Worm (Caenorhabditis elegans) whole organism, late embryonic: Measurements from ENCODE around the gene slc-9B.1.

Experiments
- ceh-31 ChIP-seq: sonication (generic microtip); optimal IDR thresholded peaks from 2 replicates; lab custom pipeline; 2016; ENCODE audit warnings: missing genetic modification characterization, missing compliant biosample characterization
- ceh-6 ChIP-seq: fragments of 200-800 bp; sonication (Bioruptor generic); optimal IDR thresholded peaks from 2 replicates; lab custom pipeline; 2018; ENCODE audit warnings: mild to moderate bottlenecking, missing genetic modification characterization, missing compliant biosample characterization
- che-1 ChIP-seq: sonication (generic microtip); optimal IDR thresholded peaks from 2 replicates; lab custom pipeline; 2016; ENCODE audit warnings: mild to moderate bottlenecking, missing genetic modification characterization, missing compliant biosample characterization
- elt-2 ChIP-seq: sonication (generic microtip); optimal IDR thresholded peaks from 2 replicates; lab custom pipeline; 2016; ENCODE audit warnings: missing genetic modification reagents, missing genetic modification characterization, missing compliant biosample characterization
- fkh-6 ChIP-seq: sonication (generic microtip); optimal IDR thresholded peaks from 2 replicates; lab custom pipeline; 2016; ENCODE audit warnings: missing genetic modification characterization, missing compliant biosample characterization
- lim-6 ChIP-seq: sonication (generic microtip); optimal IDR thresholded peaks from 2 replicates; lab custom pipeline; 2016; ENCODE audit warnings: missing genetic modification characterization, missing compliant biosample characterization
- nhr-11 ChIP-seq: fragments of 150-350 bp; optimal IDR thresholded peaks from 2 replicates; lab custom pipeline; 2014; ENCODE audit warnings: missing biosample characterization, missing genetic modification characterization
- pat-9 ChIP-seq: fragments of 200-800 bp; sonication (Bioruptor generic); optimal IDR thresholded peaks from 2 replicates; lab custom pipeline; 2018; ENCODE audit warnings: mild to moderate bottlenecking, missing genetic modification characterization, moderate library complexity, missing compliant biosample characterization
- pha-4 ChIP-seq: fragments of 150-350 bp; optimal IDR thresholded peaks from 2 replicates; lab custom pipeline; 2018; ENCODE audit warnings: missing biosample characterization, missing genetic modification reagents, missing genetic modification characterization
- sox-2 ChIP-seq: fragments of 200-800 bp; sonication (Bioruptor generic); IDR thresholded peaks from 2 replicates; pipeline ENCODE4 v1.3.6; 2022; ENCODE audit warnings: missing genetic modification reagents, missing genetic modification characterization, missing compliant biosample characterization
- ttx-3 ChIP-seq: sonication (generic microtip); optimal IDR thresholded peaks from 2 replicates; lab custom pipeline; 2016; ENCODE audit warnings: missing genetic modification reagents, missing genetic modification characterization, missing compliant biosample characterization
- unc-55 ChIP-seq: sonication (generic microtip); optimal IDR thresholded peaks from 2 replicates; lab custom pipeline; 2017; ENCODE audit warnings: missing biosample characterization, missing genetic modification reagents, missing genetic modification characterization

- TF ChIP-seq pat-9 (tag; lab: Kevin White, UChicago) (no peak), unc-55 (no peak), elt-2 (tag; lab: Kevin White, UChicago) (no peak), sox-2 (GFP tag; lab: Robert Waterston, UW) (no peak), nhr-11 (tag; lab: Kevin White, UChicago) (no peak), ttx-3 (tag; lab: Kevin White, UChicago) (no peak), che-1 (tag; lab: Kevin White, UChicago) (no peak), pha-4 (tag; lab: Kevin White, UChicago) (no peak), fkh-6 (tag; lab: Kevin White, UChicago) (no peak), lim-6 (tag; lab: Kevin White, UChicago) (no peak), ceh-31 (tag; lab: Kevin White, UChicago) (no peak), ceh-6 (no peak)
Observed at ce11 chrX:10317565-10317964, 38.2 kb downstream of the slc-9B.1 start, which contains the start of gene R07E3.6.
